Worm (Caenorhabditis elegans) whole organism, early embryonic: ENCODE data around the gene dhhc-4.

Source experiments
- F13C5.2 ChIP-seq: sonication (generic microtip); optimal IDR thresholded peaks from 2 replicates; lab custom pipeline; 2017; ENCODE audit warnings: mild to moderate bottlenecking, missing genetic modification characterization, inconsistent platforms, missing compliant biosample characterization
- aly-1 ChIP-seq: sonication (generic microtip); optimal IDR thresholded peaks from 2 replicates; lab custom pipeline; 2016; ENCODE audit warnings: missing genetic modification characterization, missing compliant biosample characterization
- ama-1 ChIP-seq: fragments of 150-350 bp; optimal IDR thresholded peaks from 2 replicates; lab custom pipeline; 2014
- ceh-13 ChIP-seq: fragments of 200-800 bp; sonication (Bioruptor generic); optimal IDR thresholded peaks from 2 replicates; lab custom pipeline; 2018; ENCODE audit warnings: mild to moderate bottlenecking, missing genetic modification characterization, missing compliant biosample characterization
- ceh-36 ChIP-seq: sonication (generic microtip); optimal IDR thresholded peaks from 2 replicates; lab custom pipeline; 2016; ENCODE audit warnings: missing genetic modification characterization, inconsistent platforms, missing compliant biosample characterization
- hmbx-1 ChIP-seq: sonication (generic microtip); optimal IDR thresholded peaks from 2 replicates; lab custom pipeline; 2016; ENCODE audit warnings: mild to moderate bottlenecking, missing genetic modification characterization, missing compliant biosample characterization
- pes-1 ChIP-seq: fragments of 200-800 bp; sonication (Bioruptor generic); IDR thresholded peaks from 2 replicates; pipeline ENCODE4 v1.3.6; 2022; ENCODE audit warnings: missing genetic modification reagents, missing genetic modification characterization, missing compliant biosample characterization
- sea-1 ChIP-seq: fragments of 200-800 bp; sonication (Bioruptor generic); conservative IDR thresholded peaks from 2 replicates; pipeline ENCODE4 v1.3.6; 2022; ENCODE audit warnings: missing genetic modification characterization, missing compliant biosample characterization
- tbx-11 ChIP-seq: fragments of 200-800 bp; sonication (Bioruptor generic); IDR thresholded peaks from 2 replicates; pipeline ENCODE4 v1.3.6; 2022; ENCODE audit warnings: missing genetic modification characterization, missing compliant biosample characterization

ce11 chrIII:9867352-9867751 is 240 bp downstream of the dhhc-4 start:
- TF ChIP-seq F13C5.2 (tag; lab: Kevin White, UChicago) = no peak
- no peak for TF ChIP-seq sea-1 (GFP tag; lab: Robert Waterston, UW)
- TF ChIP-seq ama-1 (lab: Kevin White, UChicago) = no peak
- no peak for TF ChIP-seq pes-1
- TF ChIP-seq ceh-36 (tag; lab: Kevin White, UChicago) = no peak
- no peak for TF ChIP-seq aly-1
- TF ChIP-seq tbx-11 (GFP tag; lab: Robert Waterston, UW) = no peak
- no peak for TF ChIP-seq hmbx-1
- no peak for TF ChIP-seq ceh-13 (GFP tag; lab: Kevin White, UChicago)
